Worm (Caenorhabditis elegans) whole organism, L4 larva: Measurements from ENCODE around the gene srh-16.

Experiments used
- F26F4.8 ChIP-seq: fragments of 200-800 bp; sonication (Bioruptor generic); conservative IDR thresholded peaks from 2 replicates; pipeline ENCODE4 v1.3.6; 2022; ENCODE audit warnings: missing genetic modification characterization, missing compliant biosample characterization
- F49E8.2 ChIP-seq: sonication (generic microtip); optimal IDR thresholded peaks from 2 replicates; lab custom pipeline; 2016; ENCODE audit warnings: missing compliant biosample characterization, mild to moderate bottlenecking, missing genetic modification characterization, borderline replicate concordance
- R02D3.7 ChIP-seq: fragments of 150-350 bp; sonication (generic microtip); optimal IDR thresholded peaks from 3 replicates; lab custom pipeline; 2014; ENCODE audit warnings: missing biosample characterization, missing genetic modification characterization
- T26A8.4 ChIP-seq: fragments of 200-800 bp; sonication (Bioruptor generic); IDR thresholded peaks from 2 replicates; pipeline ENCODE4 v1.3.6; 2022; ENCODE audit warnings: missing genetic modification characterization, missing compliant biosample characterization
- Y105C5A.15 ChIP-seq: fragments of 200-800 bp; sonication (Bioruptor generic); IDR thresholded peaks from 2 replicates; pipeline ENCODE4 v1.3.6; 2022; ENCODE audit warnings: missing genetic modification characterization, missing compliant biosample characterization
- Y48G9A.11 ChIP-seq: fragments of 200-800 bp; sonication (Bioruptor generic); IDR thresholded peaks from 2 replicates; pipeline ENCODE4 v1.3.6; 2022; ENCODE audit warnings: missing genetic modification reagents, missing genetic modification characterization, missing compliant biosample characterization
- Y5F2A.4 ChIP-seq: fragments of 200-800 bp; sonication (Bioruptor generic); optimal IDR thresholded peaks from 2 replicates; lab custom pipeline; 2018; ENCODE audit warnings: mild to moderate bottlenecking, missing genetic modification characterization, missing compliant biosample characterization
- ZK337.2 ChIP-seq: fragments of 200-800 bp; sonication (Bioruptor generic); IDR thresholded peaks from 2 replicates; pipeline ENCODE4 v1.3.6; 2022; ENCODE audit warnings: missing genetic modification reagents, missing genetic modification characterization, missing compliant biosample characterization
- arid-1 ChIP-seq: fragments of 200-800 bp; sonication (Bioruptor generic); conservative IDR thresholded peaks from 2 replicates; pipeline ENCODE4 v1.3.6; 2022; ENCODE audit warnings: missing genetic modification reagents, missing genetic modification characterization, missing compliant biosample characterization
- ceh-44 ChIP-seq: fragments of 200-800 bp; sonication (Bioruptor generic); IDR thresholded peaks from 2 replicates; pipeline ENCODE4 v1.3.6; 2022; ENCODE audit warnings: missing genetic modification reagents, missing genetic modification characterization, missing compliant biosample characterization
- ceh-82 ChIP-seq: sonication (generic microtip); optimal IDR thresholded peaks from 2 replicates; lab custom pipeline; 2017; ENCODE audit warnings: missing biosample characterization, missing genetic modification characterization
- ces-1 ChIP-seq: fragments of 150-350 bp; sonication (generic microtip); optimal IDR thresholded peaks from 4 replicates; lab custom pipeline; 2014; ENCODE audit warnings: missing biosample characterization, missing genetic modification reagents, missing genetic modification characterization
- cey-2 ChIP-seq: sonication (generic microtip); optimal IDR thresholded peaks from 3 replicates; lab custom pipeline; 2017; ENCODE audit warnings: missing genetic modification characterization, mild to moderate bottlenecking, missing compliant biosample characterization, antibody characterized with exemption, borderline replicate concordance; ENCODE audit not compliant: insufficient read depth
- daf-12 ChIP-seq: fragments of 150-350 bp; optimal IDR thresholded peaks from 2 replicates; lab custom pipeline; 2014; ENCODE audit warnings: missing biosample characterization, missing genetic modification reagents, missing genetic modification characterization
- daf-16 ChIP-seq, 3 experiments: sonication (generic microtip); optimal IDR thresholded peaks; 2 replicates each; lab custom pipeline; 2016 to 2017; ENCODE audit warnings: missing genetic modification characterization in 3 of 3, missing genetic modification reagents in 3 of 3, mild to moderate bottlenecking in 2 of 3, missing compliant biosample characterization in 2 of 3, missing biosample characterization in 1 of 3, moderate library complexity in 1 of 3
- daf-19 ChIP-seq: fragments of 200-800 bp; sonication (Bioruptor generic); conservative IDR thresholded peaks from 2 replicates; pipeline ENCODE4 v1.3.6; 2022; ENCODE audit warnings: missing genetic modification characterization, missing compliant biosample characterization
- dpl-1 ChIP-seq: fragments of 150-350 bp; optimal IDR thresholded peaks from 2 replicates; lab custom pipeline; 2014; ENCODE audit warnings: missing biosample characterization, missing genetic modification reagents, missing genetic modification characterization
- dve-1 ChIP-seq: sonication (generic microtip); optimal IDR thresholded peaks from 2 replicates; lab custom pipeline; 2017; ENCODE audit warnings: antibody characterized with exemption, mild to moderate bottlenecking, missing genetic modification characterization, missing compliant biosample characterization; ENCODE audit not compliant: insufficient read depth
- egl-27 ChIP-seq: sonication (generic microtip); optimal IDR thresholded peaks from 3 replicates; lab custom pipeline; 2017; ENCODE audit warnings: missing biosample characterization, missing genetic modification reagents, missing genetic modification characterization
- egl-43 ChIP-seq: fragments of 200-800 bp; sonication (Bioruptor generic); IDR thresholded peaks from 2 replicates; pipeline ENCODE4 v1.3.6; 2022; ENCODE audit warnings: missing genetic modification reagents, missing genetic modification characterization, missing compliant biosample characterization
- fos-1 ChIP-seq: fragments of 150-350 bp; optimal IDR thresholded peaks from 2 replicates; lab custom pipeline; 2014; ENCODE audit warnings: missing biosample characterization, missing genetic modification characterization
- hif-1 ChIP-seq, 2 experiments: sonication (generic microtip); optimal IDR thresholded peaks; 2 replicates each; lab custom pipeline; 2016 to 2017; ENCODE audit warnings: missing compliant biosample characterization in 2 of 2, missing genetic modification characterization in 2 of 2, missing genetic modification reagents in 2 of 2, missing genotype in 2 of 2, mild to moderate bottlenecking in 1 of 2
- hlh-11 ChIP-seq: fragments of 200-800 bp; sonication (Bioruptor generic); optimal IDR thresholded peaks from 2 replicates; lab custom pipeline; 2018; ENCODE audit warnings: mild to moderate bottlenecking, missing genetic modification characterization, missing compliant biosample characterization
- lim-7 ChIP-seq: fragments of 200-800 bp; sonication (Bioruptor generic); IDR thresholded peaks from 2 replicates; pipeline ENCODE4 v1.3.6; 2022; ENCODE audit warnings: missing genetic modification characterization, missing compliant biosample characterization
- lin-13 ChIP-seq: fragments of 150-350 bp; optimal IDR thresholded peaks from 2 replicates; lab custom pipeline; 2014; ENCODE audit warnings: missing biosample characterization, missing genetic modification reagents, missing genetic modification characterization
- lin-15B ChIP-seq: fragments of 150-350 bp; sonication (generic microtip); optimal IDR thresholded peaks from 3 replicates; lab custom pipeline; 2014; ENCODE audit warnings: missing biosample characterization, missing genetic modification characterization
- lin-29 ChIP-seq: fragments of 200-800 bp; sonication (Bioruptor generic); IDR thresholded peaks from 2 replicates; pipeline ENCODE4 v1.3.6; 2022; ENCODE audit warnings: missing genetic modification reagents, missing genetic modification characterization, missing compliant biosample characterization
- mdl-1 ChIP-seq, 2 experiments: fragments of 150-350 bp in 1 of 2; sonication (generic microtip) in 1 of 2; optimal IDR thresholded peaks; 2 replicates each; lab custom pipeline; 2014 to 2017; ENCODE audit warnings: missing biosample characterization in 2 of 2, missing genetic modification characterization in 2 of 2
- mep-1 ChIP-seq: fragments of 150-350 bp; sonication (generic microtip); optimal IDR thresholded peaks from 3 replicates; lab custom pipeline; 2014; ENCODE audit warnings: missing biosample characterization, missing genetic modification characterization
- mxl-2 ChIP-seq: fragments of 200-800 bp; sonication (Bioruptor generic); conservative IDR thresholded peaks from 2 replicates; pipeline ENCODE4 v1.3.6; 2022; ENCODE audit warnings: missing genetic modification reagents, missing genetic modification characterization, missing compliant biosample characterization
- mxl-3 ChIP-seq: fragments of 200-800 bp; sonication (Bioruptor generic); optimal IDR thresholded peaks from 2 replicates; lab custom pipeline; 2018; ENCODE audit warnings: mild to moderate bottlenecking, missing genetic modification characterization, missing compliant biosample characterization
- nhr-10 ChIP-seq: fragments of 150-350 bp; optimal IDR thresholded peaks from 2 replicates; lab custom pipeline; 2014; ENCODE audit warnings: missing biosample characterization, missing genetic modification characterization
- nhr-102 ChIP-seq: sonication (generic microtip); optimal IDR thresholded peaks from 2 replicates; lab custom pipeline; 2016; ENCODE audit warnings: mild to moderate bottlenecking, missing genetic modification characterization, moderate library complexity, missing compliant biosample characterization
- nhr-11 ChIP-seq: fragments of 150-350 bp; optimal IDR thresholded peaks from 2 replicates; lab custom pipeline; 2014; ENCODE audit warnings: missing biosample characterization, missing genetic modification characterization
- nhr-111 ChIP-seq: fragments of 200-800 bp; sonication (Bioruptor generic); optimal IDR thresholded peaks from 2 replicates; lab custom pipeline; 2018; ENCODE audit warnings: mild to moderate bottlenecking, missing genetic modification characterization, missing compliant biosample characterization
- nhr-25 ChIP-seq: sonication (generic microtip); optimal IDR thresholded peaks from 2 replicates; lab custom pipeline; 2017; ENCODE audit warnings: missing genetic modification characterization, mild to moderate bottlenecking, missing compliant biosample characterization, antibody characterized with exemption, moderate library complexity, borderline replicate concordance; ENCODE audit not compliant: insufficient read depth
- nhr-28 ChIP-seq: fragments of 150-350 bp; optimal IDR thresholded peaks from 2 replicates; lab custom pipeline; 2014; ENCODE audit warnings: missing biosample characterization, missing genetic modification characterization
- nhr-48 ChIP-seq: sonication (generic microtip); optimal IDR thresholded peaks from 2 replicates; lab custom pipeline; 2016; ENCODE audit warnings: mild to moderate bottlenecking, missing genetic modification characterization, missing compliant biosample characterization
- rbr-2 ChIP-seq: sonication (generic microtip); optimal IDR thresholded peaks from 2 replicates; lab custom pipeline; 2016; ENCODE audit warnings: missing genotype, missing genetic modification characterization, missing compliant biosample characterization
- set-16 ChIP-seq: fragments of 200-800 bp; sonication (Bioruptor generic); IDR thresholded peaks from 2 replicates; pipeline ENCODE4 v1.3.6; 2022; ENCODE audit warnings: missing genetic modification reagents, missing genetic modification characterization, missing compliant biosample characterization
- snpc-1.2 ChIP-seq: fragments of 200-800 bp; sonication (Bioruptor generic); IDR thresholded peaks from 2 replicates; pipeline ENCODE4 v1.3.6; 2022; ENCODE audit warnings: missing genetic modification reagents, missing genetic modification characterization, missing compliant biosample characterization
- snpc-4 ChIP-seq: fragments of 150-350 bp; optimal IDR thresholded peaks from 2 replicates; lab custom pipeline; 2014; ENCODE audit warnings: missing biosample characterization, missing genetic modification characterization
- spr-3 ChIP-seq: fragments of 200-800 bp; sonication (Bioruptor generic); optimal IDR thresholded peaks from 2 replicates; lab custom pipeline; 2018; ENCODE audit warnings: mild to moderate bottlenecking, missing genetic modification characterization, missing compliant biosample characterization
- tra-1 ChIP-seq: fragments of 200-800 bp; sonication (Bioruptor generic); IDR thresholded peaks from 2 replicates; pipeline ENCODE4 v1.3.6; 2022; ENCODE audit warnings: missing genetic modification reagents, missing genetic modification characterization, missing compliant biosample characterization
- unc-62 ChIP-seq, 3 experiments: fragments of 150-350 bp in 1 of 3; sonication (generic microtip); optimal IDR thresholded peaks in 2 of 3; peaks in 1 of 3; 1 replicate in 1 of 3; 2 replicates in 2 of 3; lab custom pipeline; 2014 to 2017; ENCODE audit warnings: missing biosample characterization in 3 of 3, missing genetic modification characterization in 3 of 3, missing genetic modification reagents in 3 of 3, missing genotype in 1 of 3
- zag-1 ChIP-seq: fragments of 150-350 bp; optimal IDR thresholded peaks from 2 replicates; lab custom pipeline; 2014; ENCODE audit warnings: missing biosample characterization, missing genetic modification characterization
- zip-11 ChIP-seq: fragments of 200-800 bp; sonication (Bioruptor generic); IDR thresholded peaks from 2 replicates; pipeline ENCODE4 v1.3.6; 2022; ENCODE audit warnings: missing genetic modification characterization, missing compliant biosample characterization

The srh-16 gene

DNA sequence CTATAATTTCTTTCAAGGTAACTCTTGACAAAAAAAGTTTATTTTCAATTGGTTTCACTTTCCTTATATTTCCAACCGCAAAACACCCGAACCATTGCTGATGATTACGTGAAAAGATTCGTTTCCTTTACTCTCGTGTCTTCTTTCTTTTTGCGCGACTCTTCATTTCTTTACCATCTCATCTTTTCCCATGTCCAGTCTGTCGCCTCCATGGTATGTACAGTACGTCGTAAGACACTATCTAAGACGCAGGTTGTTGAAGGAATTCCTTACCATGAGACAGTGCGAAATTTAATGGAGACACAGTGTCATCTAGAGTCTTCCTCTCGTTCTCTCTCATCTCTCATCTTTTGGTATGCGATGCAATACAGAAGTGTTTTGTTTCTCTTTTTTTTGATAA lies 8.5 kb downstream of the srh-16 start (continued):
- TF ChIP-seq nhr-25: no peak
- no peak for TF ChIP-seq daf-12 (tag; lab: Kevin White, UChicago)
- TF ChIP-seq Y105C5A.15 (GFP tag; lab: Robert Waterston, UW): no peak
- peak; percentile 30 for TF ChIP-seq dpl-1 (GFP tag; lab: Kevin White, UChicago)
- TF ChIP-seq ceh-44 (GFP tag; lab: Robert Waterston, UW): no peak
- TF ChIP-seq Y5F2A.4 (GFP tag; lab: Kevin White, UChicago): no peak
- TF ChIP-seq daf-19 (GFP tag; lab: Robert Waterston, UW): 0 out of 2 replicates have a peak, but pooled peaks have one; percentile 10
- no peak for TF ChIP-seq nhr-111
- TF ChIP-seq Y48G9A.11 (GFP tag; lab: Robert Waterston, UW): no peak
- no peak for TF ChIP-seq nhr-10
- peak; percentile 84 for TF ChIP-seq hlh-11
- peak in 1 of 2 experiments; percentile 84 for TF ChIP-seq mdl-1 (tag; optimal IDR thresholded peaks at IDR 0.05; lab: Kevin White, UChicago)
- no peak for TF ChIP-seq nhr-11
- TF ChIP-seq rbr-2 (tag; lab: Kevin White, UChicago): peak; percentile 26
- peak in 1 of 2 experiments; percentile 95 for TF ChIP-seq unc-62 (GFP tag; optimal IDR thresholded peaks at IDR 0.05 in 1 of 2; lab: Kevin White, UChicago)
- TF ChIP-seq unc-62 (tag; optimal IDR thresholded peaks at IDR 0.05; lab: Kevin White, UChicago): no peak
- TF ChIP-seq daf-16 (GFP tag; optimal IDR thresholded peaks at IDR 0.05; lab: Kevin White, UChicago): no peak
- TF ChIP-seq daf-16 (tag; optimal IDR thresholded peaks at IDR 0.05; lab: Kevin White, UChicago): peak; percentile 65
- peak; percentile 87 for TF ChIP-seq dve-1 (tag; lab: Kevin White, UChicago)
- no peak for TF ChIP-seq egl-43 (GFP tag; lab: Robert Waterston, UW)
- TF ChIP-seq lim-7 (GFP tag; lab: Robert Waterston, UW): no peak
- no peak for TF ChIP-seq hif-1 (tag; optimal IDR thresholded peaks at IDR 0.05; lab: Kevin White, UChicago)
- TF ChIP-seq set-16 (GFP tag; lab: Robert Waterston, UW): no peak
- TF ChIP-seq lin-15B: no peak
- TF ChIP-seq mxl-2: no peak
- TF ChIP-seq mxl-3: peak; percentile 58
- TF ChIP-seq egl-27: no peak
- TF ChIP-seq cey-2: peak; percentile 46
- TF ChIP-seq F49E8.2 (tag; lab: Kevin White, UChicago): no peak
- TF ChIP-seq F26F4.8: no peak
- peak; percentile 80 for TF ChIP-seq mep-1 (tag; lab: Kevin White, UChicago)
- no peak for TF ChIP-seq fos-1 (tag; lab: Kevin White, UChicago)
- TF ChIP-seq snpc-1.2 (GFP tag; lab: Robert Waterston, UW): no peak
- no peak for TF ChIP-seq lin-29 (GFP tag; lab: Robert Waterston, UW)
- TF ChIP-seq lin-13 (GFP tag; lab: Kevin White, UChicago): no peak
- no peak for TF ChIP-seq ceh-82 (tag; lab: Kevin White, UChicago)
- TF ChIP-seq R02D3.7 (tag; lab: Kevin White, UChicago): no peak
- 0 out of 2 replicates have a peak, but pooled peaks have one; percentile 31 for TF ChIP-seq arid-1 (GFP tag; lab: Robert Waterston, UW)
- no peak for TF ChIP-seq zag-1 (tag; lab: Kevin White, UChicago)
- TF ChIP-seq ces-1: no peak
- TF ChIP-seq snpc-4 (tag; lab: Kevin White, UChicago): no peak
- no peak for TF ChIP-seq zip-11 (GFP tag; lab: Robert Waterston, UW)
- TF ChIP-seq spr-3 (GFP tag; lab: Kevin White, UChicago): no peak
- TF ChIP-seq tra-1 (GFP tag; lab: Robert Waterston, UW): peak; percentile 42; the same call in 1 of the 2 replicates
- TF ChIP-seq nhr-102 (tag; lab: Kevin White, UChicago): peak; percentile 20
- TF ChIP-seq T26A8.4 (GFP tag; lab: Robert Waterston, UW): no peak
- TF ChIP-seq ZK337.2 (GFP tag; lab: Robert Waterston, UW): no peak
- peak; percentile 36 for TF ChIP-seq nhr-48
- peak; percentile 81 for TF ChIP-seq nhr-28 (tag; lab: Kevin White, UChicago)
